Worm (Caenorhabditis elegans) whole organism, L4 larva: ENCODE measurements around the gene B0294.3.

Experiments used
- Y105C5A.15 ChIP-seq: fragments of 200-800 bp; sonication (Bioruptor generic); IDR thresholded peaks from 2 replicates; pipeline ENCODE4 v1.3.6; 2022; ENCODE audit warnings: missing genetic modification characterization, missing compliant biosample characterization
- Y75B8A.6 ChIP-seq: fragments of 200-800 bp; sonication (Bioruptor generic); IDR thresholded peaks from 2 replicates; pipeline ENCODE4 v1.3.6; 2022; ENCODE audit warnings: missing genetic modification reagents, missing genetic modification characterization, missing compliant biosample characterization
- ama-1 ChIP-seq: fragments of 150-350 bp; optimal IDR thresholded peaks from 2 replicates; lab custom pipeline; 2014; ENCODE audit warnings: inconsistent platforms, mixed read lengths
- daf-12 ChIP-seq: fragments of 150-350 bp; optimal IDR thresholded peaks from 2 replicates; lab custom pipeline; 2014; ENCODE audit warnings: missing biosample characterization, missing genetic modification reagents, missing genetic modification characterization
- hif-1 ChIP-seq, 2 experiments: sonication (generic microtip); optimal IDR thresholded peaks; 2 replicates each; lab custom pipeline; 2016 to 2017; ENCODE audit warnings: missing compliant biosample characterization in 2 of 2, missing genetic modification characterization in 2 of 2, missing genetic modification reagents in 2 of 2, missing genotype in 2 of 2, mild to moderate bottlenecking in 1 of 2
- mdl-1 ChIP-seq, 2 experiments: fragments of 150-350 bp in 1 of 2; sonication (generic microtip) in 1 of 2; optimal IDR thresholded peaks; 2 replicates each; lab custom pipeline; 2014 to 2017; ENCODE audit warnings: missing biosample characterization in 2 of 2, missing genetic modification characterization in 2 of 2
- mes-2 ChIP-seq: sonication (generic microtip); optimal IDR thresholded peaks from 2 replicates; lab custom pipeline; 2016; ENCODE audit warnings: missing genotype, mild to moderate bottlenecking, missing genetic modification characterization, missing compliant biosample characterization; ENCODE audit not compliant: poor library complexity, severe bottlenecking
- saeg-2 ChIP-seq: fragments of 200-800 bp; sonication (Bioruptor generic); IDR thresholded peaks from 2 replicates; pipeline ENCODE4 v1.3.6; 2022; ENCODE audit warnings: missing genetic modification reagents, missing genetic modification characterization, missing compliant biosample characterization
- skn-1 ChIP-seq: fragments of 150-350 bp; optimal IDR thresholded peaks from 2 replicates; lab custom pipeline; 2014; ENCODE audit warnings: missing biosample characterization, missing genetic modification characterization
- spr-3 ChIP-seq: fragments of 200-800 bp; sonication (Bioruptor generic); optimal IDR thresholded peaks from 2 replicates; lab custom pipeline; 2018; ENCODE audit warnings: mild to moderate bottlenecking, missing genetic modification characterization, missing compliant biosample characterization
- zag-1 ChIP-seq: fragments of 150-350 bp; optimal IDR thresholded peaks from 2 replicates; lab custom pipeline; 2014; ENCODE audit warnings: missing biosample characterization, missing genetic modification characterization
- ztf-11 ChIP-seq: fragments of 150-350 bp; optimal IDR thresholded peaks from 2 replicates; lab custom pipeline; 2014; ENCODE audit warnings: missing biosample characterization, missing genetic modification characterization

DNA sequence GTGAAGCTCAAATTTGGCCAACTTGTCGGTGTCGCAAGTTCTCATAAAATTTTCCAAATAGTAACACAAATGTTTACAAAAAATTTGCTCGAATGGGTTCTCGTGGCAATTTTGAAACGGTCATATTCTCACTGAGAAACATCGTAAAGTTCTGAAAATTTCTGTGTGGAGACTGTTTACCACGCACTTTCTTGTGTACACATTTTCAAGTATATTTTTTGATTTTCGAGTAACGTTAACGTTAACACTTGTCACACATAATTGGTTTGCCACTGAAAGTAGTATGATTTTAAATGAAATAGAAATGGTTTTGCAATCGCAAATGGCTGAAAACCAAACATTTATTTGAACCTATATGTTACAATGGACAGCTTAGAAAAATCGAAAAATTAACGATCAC is 1.2 kb upstream of the B0294.3 start:
- no peak for TF ChIP-seq saeg-2
- no peak for TF ChIP-seq ama-1 (lab: Kevin White, UChicago)
- TF ChIP-seq hif-1 (tag; optimal IDR thresholded peaks at IDR 0.05; lab: Kevin White, UChicago): no peak
- no peak for TF ChIP-seq Y75B8A.6 (GFP tag; lab: Robert Waterston, UW)
- no peak for TF ChIP-seq mes-2
- no peak for TF ChIP-seq Y105C5A.15 (GFP tag; lab: Robert Waterston, UW)
- TF ChIP-seq mdl-1 (tag; optimal IDR thresholded peaks at IDR 0.05; lab: Kevin White, UChicago): no peak
- TF ChIP-seq skn-1: no peak
- TF ChIP-seq spr-3: no peak
- no peak for TF ChIP-seq zag-1 (tag; lab: Kevin White, UChicago)
- no peak for TF ChIP-seq ztf-11 (tag; lab: Kevin White, UChicago)
- TF ChIP-seq daf-12: no peak
